ENCODE assay signal across 1 fruit fly cellular context in the genomic region with DNA sequence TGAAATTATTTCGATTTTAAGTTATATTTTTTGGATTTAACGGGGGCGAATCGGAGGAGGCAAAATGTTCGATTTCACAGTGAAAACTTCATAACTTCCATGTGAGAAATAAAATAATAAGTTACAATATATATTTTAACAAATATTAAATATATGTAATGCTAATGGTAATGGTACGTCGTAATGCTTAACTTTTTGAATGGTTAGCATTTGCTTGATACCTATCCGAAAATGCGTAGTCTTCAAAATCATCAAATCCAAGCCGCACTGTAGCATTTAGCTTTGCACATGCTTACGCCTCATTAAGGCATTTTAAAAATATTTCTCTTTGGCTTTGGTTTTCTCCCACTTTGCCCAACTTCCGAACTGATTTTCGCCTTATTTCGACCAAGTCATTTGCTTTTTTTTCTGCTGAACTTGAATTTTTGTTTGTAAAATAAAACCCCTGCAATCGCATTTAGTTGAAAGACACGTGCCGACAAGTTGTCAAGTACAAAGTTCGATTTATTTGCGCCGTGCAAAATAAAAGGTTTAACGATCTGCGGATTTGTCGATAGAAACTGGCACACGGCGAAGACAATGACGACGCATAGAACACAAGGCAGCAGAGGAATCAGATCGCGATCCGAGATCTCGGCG.
TF ChIP-seq lines count a peak whose summit lies in the region.

No protein-coding gene starts in this region.

TF ChIP-seq in whole organism, embryonic, 481 proteins besides CTCF, POLR2A, EP300 and RAD21 (continued from another document):
- TF ChIP-seq CG17328 (GFP tag; IDR thresholded peaks at IDR 0.05; lab: Robert Waterston, UW) (peak; percentile 34; the same call in 1 of the 2 replicates), Hr51 (GFP tag; optimal IDR thresholded peaks at IDR 0.05; lab: Kevin White, UChicago) (peak in 1 of 2 experiments; percentile 46), Ada2b (GFP tag; IDR thresholded peaks at IDR 0.05; lab: Robert Waterston, UW) (peak; percentile 47), unpg (GFP tag; optimal IDR thresholded peaks at IDR 0.05; lab: Kevin White, UChicago) (peak; percentile 24), YL-1 (GFP tag; optimal IDR thresholded peaks at IDR 0.05; lab: Kevin White, UChicago) (no peak), CG30403 (GFP tag; optimal IDR thresholded peaks at IDR 0.05; lab: Kevin White, UChicago) (no peak), Ptx1 (GFP tag; IDR thresholded peaks at IDR 0.05; lab: Robert Waterston, UW) (peak; percentile 45; the same call in 1 of the 2 replicates), CG8944 (GFP tag; optimal IDR thresholded peaks at IDR 0.05; lab: Kevin White, UChicago) (no peak), lmd (GFP tag; IDR thresholded peaks at IDR 0.05; lab: Robert Waterston, UW) (peak; percentile 36; the same call in 1 of the 2 replicates), cg (GFP tag; optimal IDR thresholded peaks at IDR 0.05; lab: Kevin White, UChicago) (no peak), BtbVII (GFP tag; optimal IDR thresholded peaks at IDR 0.05; lab: Kevin White, UChicago) (peak; percentile 0), B-H1 (GFP tag; IDR thresholded peaks at IDR 0.05; lab: Robert Waterston, UW) (peak; percentile 21; the same call in 1 of the 3 replicates), CkIIα-i1 (GFP tag; IDR thresholded peaks at IDR 0.05; lab: Robert Waterston, UW) (no peak), CHES-1-like (GFP tag; optimal IDR thresholded peaks at IDR 0.05; lab: Kevin White, UChicago) (no peak), CG6272 (GFP tag; IDR thresholded peaks at IDR 0.05; lab: Robert Waterston, UW) (no peak), nom (GFP tag; optimal IDR thresholded peaks at IDR 0.05; lab: Kevin White, UChicago) (no peak), CG11504 (tag; optimal IDR thresholded peaks at IDR 0.05; lab: Kevin White, UChicago) (peak; percentile 53), CG10209 (GFP tag; optimal IDR thresholded peaks at IDR 0.05; lab: Kevin White, UChicago) (peak; percentile 13), CG11696 (GFP tag; IDR thresholded peaks at IDR 0.05; lab: Robert Waterston, UW) (no peak), CG14860 (GFP tag; IDR thresholded peaks at IDR 0.05; lab: Robert Waterston, UW; ENCODE audit: partially characterized antibody) (no peak), CG7357 (GFP tag; IDR thresholded peaks at IDR 0.05; lab: Robert Waterston, UW) (0 out of 3 replicates have a peak, but pooled peaks have one; percentile 23), hkb (optimal IDR thresholded peaks at IDR 0.05; lab: Kevin White, UChicago) (no peak), hkb (GFP tag; IDR thresholded peaks at IDR 0.05; lab: Robert Waterston, UW) (peak; percentile 20; the same call in 1 of the 2 replicates), tup (GFP tag; optimal IDR thresholded peaks at IDR 0.05; lab: Kevin White, UChicago) (no peak), CG2120 (GFP tag; optimal IDR thresholded peaks at IDR 0.05; lab: Kevin White, UChicago) (no peak), Sin3A (optimal IDR thresholded peaks at IDR 0.05; lab: Kevin White, UChicago) (no peak), gce (GFP tag; IDR thresholded peaks at IDR 0.05; lab: Robert Waterston, UW) (no peak), grau (tag; optimal IDR thresholded peaks at IDR 0.05; lab: Kevin White, UChicago) (peak; percentile 72), CG13424 (tag; optimal IDR thresholded peaks at IDR 0.05; lab: Kevin White, UChicago) (peak; percentile 8), gem (tag; optimal IDR thresholded peaks at IDR 0.05; lab: Kevin White, UChicago) (peak; percentile 46), dmrt99B (tag; optimal IDR thresholded peaks at IDR 0.05; lab: Kevin White, UChicago) (peak; percentile 34), cas (GFP tag; IDR thresholded peaks at IDR 0.05; lab: Robert Waterston, UW) (no peak), pan (optimal IDR thresholded peaks at IDR 0.05; lab: Kevin White, UChicago) (no peak), pan (GFP tag; optimal IDR thresholded peaks at IDR 0.05 in 1 of 2, IDR thresholded peaks at IDR 0.05 in 1 of 2) (peak in 1 of 2 experiments; percentile 23), Aef1 (GFP tag; IDR thresholded peaks at IDR 0.05; lab: Robert Waterston, UW) (0 out of 3 replicates have a peak, but pooled peaks have one; percentile 17), bbx (GFP tag; IDR thresholded peaks at IDR 0.05; lab: Robert Waterston, UW; ENCODE audit: partially characterized antibody) (no peak), Meics (GFP tag; optimal IDR thresholded peaks at IDR 0.05; lab: Kevin White, UChicago) (peak; percentile 22), sisA (GFP tag; IDR thresholded peaks at IDR 0.05; lab: Robert Waterston, UW) (0 out of 2 replicates have a peak, but pooled peaks have one; percentile 37), gsb-n (tag; optimal IDR thresholded peaks at IDR 0.05; lab: Kevin White, UChicago) (peak; percentile 9), CG11093 (GFP tag; IDR thresholded peaks at IDR 0.05; lab: Robert Waterston, UW) (no peak), Sox102F (GFP tag; optimal IDR thresholded peaks at IDR 0.05; lab: Kevin White, UChicago) (peak; percentile 63), lab (GFP tag; optimal IDR thresholded peaks at IDR 0.05; lab: Kevin White, UChicago) (peak; percentile 17), Med (GFP tag; lab: Kevin White, UChicago) (no peak), so (GFP tag; IDR thresholded peaks at IDR 0.05; lab: Robert Waterston, UW) (no peak), dysf (GFP tag; IDR thresholded peaks at IDR 0.05; lab: Robert Waterston, UW) (peak; percentile 54; the same call in 2 of the 3 replicates), ind (GFP tag; optimal IDR thresholded peaks at IDR 0.05; lab: Kevin White, UChicago) (peak; percentile 22), CG16813 (GFP tag; IDR thresholded peaks at IDR 0.05; lab: Robert Waterston, UW; ENCODE audit: partially characterized antibody) (0 out of 3 replicates have a peak, but pooled peaks have one; percentile 26), Oli (tag; optimal IDR thresholded peaks at IDR 0.05; lab: Kevin White, UChicago) (peak; percentile 34)
